Worm (Caenorhabditis elegans) whole organism, young adult: ENCODE results near the gene mrpl-48.
A peak's percentile ranks its signal among the peaks of the same experiment; 100 is the strongest.

ENCODE experiments used
- F22D6.2 ChIP-seq: sonication (generic microtip); optimal IDR thresholded peaks from 2 replicates; lab custom pipeline; 2016; ENCODE audit warnings: mild to moderate bottlenecking, missing genetic modification characterization, missing compliant biosample characterization
- F49E8.2 ChIP-seq: sonication (generic microtip); optimal IDR thresholded peaks from 3 replicates; lab custom pipeline; 2017; ENCODE audit warnings: missing genetic modification characterization, mild to moderate bottlenecking, missing compliant biosample characterization, antibody characterized with exemption, moderate library complexity; ENCODE audit not compliant: insufficient read depth
- athp-1 ChIP-seq: sonication (generic microtip); optimal IDR thresholded peaks from 2 replicates; lab custom pipeline; 2017; ENCODE audit warnings: mild to moderate bottlenecking, missing genetic modification characterization, missing compliant biosample characterization
- ceh-58 ChIP-seq: fragments of 200-800 bp; sonication (Bioruptor generic); IDR thresholded peaks from 2 replicates; pipeline ENCODE4 v1.3.6; 2022; ENCODE audit warnings: missing genetic modification characterization, missing compliant biosample characterization
- hlh-26 ChIP-seq: fragments of 200-800 bp; sonication (Bioruptor generic); conservative IDR thresholded peaks from 2 replicates; pipeline ENCODE4 v1.3.6; 2022; ENCODE audit warnings: missing genetic modification reagents, missing genetic modification characterization, missing compliant biosample characterization
- pha-4 ChIP-seq: fragments of 150-350 bp; sonication (generic microtip); optimal IDR thresholded peaks from 2 replicates; lab custom pipeline; 2014; ENCODE audit warnings: missing biosample characterization, missing genetic modification reagents, missing genetic modification characterization
- snpc-4 ChIP-seq, 5 experiments: fragments of 150-350 bp in 1 of 5; sonication (generic microtip) in 4 of 5; optimal IDR thresholded peaks; 2 replicates each; lab custom pipeline; 2014 to 2018; ENCODE audit warnings: missing genetic modification characterization in 5 of 5, missing biosample characterization in 3 of 5, antibody characterized with exemption in 2 of 5, mild to moderate bottlenecking in 2 of 5, missing compliant biosample characterization in 2 of 5, missing genotype in 2 of 5, moderate library complexity in 2 of 5, missing genetic modification reagents in 1 of 5
- somi-1 ChIP-seq: fragments of 200-800 bp; sonication (Bioruptor generic); optimal IDR thresholded peaks from 2 replicates; lab custom pipeline; 2018; ENCODE audit warnings: mild to moderate bottlenecking, missing genetic modification characterization, missing compliant biosample characterization

DNA sequence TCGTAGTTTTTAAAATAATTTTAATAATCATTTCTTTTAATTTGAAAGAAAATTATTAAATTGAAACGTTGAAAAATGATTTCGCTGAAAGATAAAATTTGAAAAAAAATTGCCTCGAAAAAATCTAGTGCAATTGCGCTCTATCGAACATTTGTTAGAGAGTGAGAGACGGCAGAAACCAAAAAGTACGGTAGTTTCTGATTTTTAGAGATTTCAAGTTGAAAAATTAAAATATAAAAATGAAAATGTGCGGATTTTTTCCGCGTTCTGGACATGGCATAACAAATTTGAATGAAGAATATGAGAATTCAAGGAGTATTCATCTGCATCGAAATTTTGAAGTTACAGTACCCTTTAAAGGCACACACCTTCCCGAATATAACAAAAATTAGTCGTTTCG lies 25.9 kb downstream of the mrpl-48 start:
- TF ChIP-seq ceh-58 (GFP tag; lab: Robert Waterston, UW) = no peak
- no peak for TF ChIP-seq somi-1 (GFP tag; lab: Kevin White, UChicago)
- no peak for TF ChIP-seq snpc-4 (GFP tag; optimal IDR thresholded peaks at IDR 0.05; lab: Kevin White, UChicago)
- TF ChIP-seq snpc-4 (tag; optimal IDR thresholded peaks at IDR 0.05; lab: Kevin White, UChicago) = peak in 1 of 4 experiments; percentile 7
- TF ChIP-seq athp-1 (tag; lab: Kevin White, UChicago) = no peak
- no peak for TF ChIP-seq pha-4
- no peak for TF ChIP-seq F49E8.2 (tag; lab: Kevin White, UChicago)
- TF ChIP-seq F22D6.2 (tag; lab: Kevin White, UChicago) = no peak
- no peak for TF ChIP-seq hlh-26
